Worm (Caenorhabditis elegans) whole organism, L4/young adult: ENCODE data around the gene srx-92.
"Not testable (repeated sequence)": the region's sequence is repeated elsewhere in the genome, so short reads cannot be mapped to it uniquely, and the experiment has no call there.

ENCODE experiments used
- W03F9.2 ChIP-seq: fragments of 150-350 bp; optimal IDR thresholded peaks from 2 replicates; lab custom pipeline; 2014; ENCODE audit warnings: missing biosample characterization, missing genetic modification characterization
- dao-5 ChIP-seq: sonication (generic microtip); optimal IDR thresholded peaks from 2 replicates; lab custom pipeline; 2016; ENCODE audit warnings: missing genotype, missing genetic modification characterization, moderate library complexity, missing compliant biosample characterization
- him-1 ChIP-seq: sonication (generic microtip); optimal IDR thresholded peaks from 2 replicates; lab custom pipeline; 2016; ENCODE audit warnings: missing genotype, missing genetic modification reagents, missing genetic modification characterization, missing compliant biosample characterization

Gene srx-92

DNA sequence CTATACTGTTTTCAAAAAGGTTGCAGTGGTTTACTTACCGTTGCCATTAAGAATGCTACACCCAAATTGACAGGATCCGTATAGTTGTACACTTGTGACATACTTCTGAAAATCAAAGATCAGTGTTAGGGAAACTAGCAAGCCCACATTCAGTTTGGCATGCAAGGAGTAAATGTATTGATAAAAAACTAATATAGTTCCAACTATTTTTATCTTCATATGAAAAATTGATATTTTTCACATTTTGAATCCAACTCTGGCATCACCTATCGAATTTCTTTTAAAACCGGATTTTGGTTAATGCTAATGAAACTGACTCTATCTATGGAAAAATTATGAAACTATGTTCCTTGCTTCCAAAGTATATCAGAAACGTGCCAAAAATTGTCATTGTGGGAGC lies at the start of gene srx-92:
TSS of gene srx-92 (minus strand) at position 101 of the 400 bp plus-strand sequence.
- TF ChIP-seq dao-5 (tag; lab: Kevin White, UChicago) (no peak), W03F9.2 (tag; lab: Kevin White, UChicago) (no peak), him-1 (tag; lab: Kevin White, UChicago) (no peak)

DNA sequence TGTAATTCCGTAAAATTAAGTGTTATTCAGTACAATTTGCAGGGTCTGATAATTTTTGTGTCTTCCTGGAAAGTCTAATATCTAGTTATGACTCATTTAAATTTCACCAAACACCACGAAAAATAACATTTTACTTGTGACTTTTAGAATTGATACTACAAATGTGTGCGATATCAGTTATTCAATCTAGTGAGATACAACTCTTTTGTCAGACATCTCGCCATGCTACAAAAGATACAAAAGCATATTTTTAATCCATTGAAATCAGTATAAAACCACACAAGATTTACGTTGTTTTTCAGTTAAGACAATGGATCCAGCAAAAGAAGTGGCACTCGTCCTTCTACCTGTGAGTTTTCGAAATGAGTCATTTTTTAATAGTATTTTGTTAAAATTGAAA lies 48.9 kb upstream of the srx-92 start, which contains the start of gene srx-56:
TSS of gene srx-56 (plus strand) at position 301 of the 400 bp plus-strand sequence.
- TF ChIP-seq him-1 (tag; lab: Kevin White, UChicago) (no peak), dao-5 (tag; lab: Kevin White, UChicago) (no peak), W03F9.2 (tag; lab: Kevin White, UChicago) (no peak)

DNA sequence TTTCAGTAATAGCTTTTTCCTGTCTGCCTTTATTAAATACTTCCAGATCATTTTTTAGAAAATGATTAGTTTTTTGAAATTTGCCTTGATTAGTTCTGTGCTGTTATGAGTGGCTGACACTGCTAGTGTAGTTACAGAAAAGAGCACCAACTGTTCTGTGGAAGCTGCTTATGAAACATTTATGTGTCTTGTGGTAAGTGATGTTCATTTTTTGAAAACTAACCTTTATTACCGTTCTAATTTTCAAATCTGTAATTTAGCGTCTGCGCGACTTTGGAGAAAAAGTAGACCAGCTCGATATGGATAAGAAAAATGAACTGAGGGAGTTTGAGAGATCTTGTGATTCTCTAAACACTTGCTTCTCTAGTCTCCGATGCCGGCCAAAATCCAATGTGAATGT lies 44.4 kb upstream of the srx-92 start, which contains the start of gene srj-14:
TSS of gene srj-14 (plus strand) at position 131 of the 400 bp plus-strand sequence.
- TF ChIP-seq him-1 (tag; lab: Kevin White, UChicago) (no peak), dao-5 (tag; lab: Kevin White, UChicago) (no peak), W03F9.2 (tag; lab: Kevin White, UChicago) (no peak)

DNA sequence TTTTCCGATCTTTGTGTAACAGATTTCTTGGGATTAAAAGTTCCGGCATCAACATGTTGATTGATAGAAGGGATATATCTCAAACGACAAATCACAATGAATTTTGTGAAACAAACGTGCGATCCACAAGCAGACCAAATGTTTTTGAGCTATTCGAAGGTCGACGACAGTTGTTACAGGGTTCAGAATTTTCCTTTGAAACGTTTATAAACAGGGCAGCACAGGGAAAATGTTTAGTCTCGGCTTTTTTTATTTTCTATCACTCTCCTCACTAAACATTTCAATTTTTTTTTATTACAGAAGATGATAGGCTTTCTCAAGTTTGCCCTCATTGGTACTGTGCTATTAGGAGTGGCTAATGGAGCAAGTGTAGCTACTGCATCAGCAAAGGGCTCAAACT lies 39.8 kb upstream of the srx-92 start, which contains the start of gene exc-13:
TSS of gene exc-13 (plus strand) at position 301 of the 400 bp plus-strand sequence.
- TF ChIP-seq W03F9.2 (tag; lab: Kevin White, UChicago) (no peak), him-1 (tag; lab: Kevin White, UChicago) (no peak), dao-5 (tag; lab: Kevin White, UChicago) (no peak)

DNA sequence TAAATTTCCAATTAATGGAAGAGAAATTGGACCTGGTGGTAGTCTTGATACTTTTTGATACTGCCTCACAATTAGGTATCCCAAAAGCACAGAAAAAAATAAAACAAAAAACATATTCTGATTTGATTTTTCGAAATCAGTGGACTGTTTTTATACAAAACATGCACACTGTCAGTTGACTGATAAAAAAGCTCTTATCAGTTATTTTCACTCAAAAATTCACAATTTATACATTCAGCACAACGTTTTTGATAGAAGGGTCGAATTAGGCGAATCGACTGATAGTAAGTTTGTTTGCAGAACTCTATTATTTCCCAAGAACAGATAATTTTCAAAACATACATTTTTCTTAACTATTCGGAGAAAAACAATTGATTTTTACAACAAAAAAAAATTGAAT lies 38.9 kb upstream of the srx-92 start, which contains the start of gene cyp-35A2:
TSS of gene cyp-35A2 (minus strand) at position 124 of the 400 bp plus-strand sequence.
- TF ChIP-seq W03F9.2 (tag; lab: Kevin White, UChicago) (no peak), dao-5 (tag; lab: Kevin White, UChicago) (no peak), him-1 (tag; lab: Kevin White, UChicago) (no peak)

DNA sequence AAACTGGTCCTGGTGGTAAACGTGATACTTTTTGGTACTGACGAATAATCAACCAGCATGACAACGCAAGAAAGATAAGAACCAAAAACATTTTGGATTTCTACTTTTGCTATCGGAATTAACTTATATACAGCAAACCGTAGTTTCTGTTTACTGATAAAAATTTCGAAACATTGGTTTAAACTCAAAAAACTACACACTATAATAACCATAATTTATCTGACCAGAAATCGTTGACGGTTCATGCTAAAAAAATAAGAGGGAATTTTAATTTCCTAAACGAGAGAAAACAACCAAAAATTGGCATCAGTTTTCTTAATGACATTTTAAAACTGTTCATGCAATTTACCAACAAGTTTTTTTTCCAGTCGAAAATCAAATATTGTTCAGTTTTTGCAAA lies 36.5 kb upstream of the srx-92 start, which contains the start of gene cyp-35A1:
TSS of gene cyp-35A1 (minus strand) at position 101 of the 400 bp plus-strand sequence.
- TF ChIP-seq dao-5 (tag; lab: Kevin White, UChicago) (no peak), him-1 (tag; lab: Kevin White, UChicago) (no peak)

DNA sequence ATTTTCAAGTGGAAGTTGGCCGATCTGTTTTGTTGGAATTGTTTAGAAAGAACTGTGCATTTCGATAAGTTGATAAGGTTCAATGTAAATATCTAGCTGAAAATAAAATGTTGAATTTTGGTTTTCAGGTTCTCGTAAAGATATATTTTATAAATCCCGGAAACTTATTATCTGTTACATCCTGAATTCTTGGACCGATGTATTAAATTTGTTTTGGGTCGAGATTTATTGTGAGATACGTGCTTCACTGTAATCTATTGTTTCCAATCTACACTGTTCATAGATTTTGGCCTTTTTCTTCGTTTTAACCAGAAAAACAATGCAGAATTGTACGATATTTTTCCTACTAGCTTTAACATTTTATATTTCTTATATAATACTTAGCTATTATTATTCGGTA lies 31.9 kb upstream of the srx-92 start, which contains the start of gene C03G6.6:
TSS of gene C03G6.6 (plus strand) at position 301 of the 400 bp plus-strand sequence.
- TF ChIP-seq him-1 (tag; lab: Kevin White, UChicago) (no peak), W03F9.2 (tag; lab: Kevin White, UChicago) (no peak), dao-5 (tag; lab: Kevin White, UChicago) (no peak)

DNA sequence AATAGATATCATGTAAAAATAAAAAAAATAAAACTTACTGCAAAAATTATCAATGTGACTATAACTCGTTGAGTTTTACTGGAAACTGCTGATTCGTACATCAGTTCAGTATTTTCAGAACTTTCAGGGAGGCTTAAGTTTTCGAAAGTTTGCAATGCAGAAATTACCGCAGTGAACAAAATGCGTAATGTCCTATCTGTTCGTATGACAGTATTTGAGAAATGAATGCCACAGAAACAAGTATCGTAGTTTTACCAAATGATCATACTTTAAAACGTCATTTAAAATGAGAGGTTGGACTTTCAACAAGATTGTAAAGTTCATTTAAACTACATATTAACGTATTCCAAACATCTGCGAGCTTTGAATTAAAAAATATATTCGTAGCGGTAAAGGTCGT lies 31.5 kb upstream of the srx-92 start, which contains the start of gene C03G6.21:
TSS of gene C03G6.21 (minus strand) at position 101 of the 400 bp plus-strand sequence.
- TF ChIP-seq dao-5 (tag; lab: Kevin White, UChicago) (no peak), W03F9.2 (tag; lab: Kevin White, UChicago) (no peak)

DNA sequence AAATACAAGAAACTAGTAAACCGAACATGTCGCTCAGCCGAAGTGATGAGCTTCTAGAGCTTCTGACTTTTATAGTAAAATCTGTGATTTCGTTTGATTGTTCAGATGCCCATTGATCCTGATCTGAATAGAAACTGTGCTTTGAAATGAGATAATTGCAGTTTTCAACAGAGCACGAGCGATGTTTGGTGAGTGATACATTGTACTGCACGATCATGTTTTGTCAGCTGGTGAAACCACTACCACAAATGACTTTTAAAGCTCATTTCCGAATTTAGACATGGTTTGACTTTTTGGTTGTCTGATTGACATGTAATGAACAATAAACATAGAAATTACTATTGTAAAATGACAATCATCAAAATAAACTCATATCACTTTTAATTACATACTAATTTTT lies 30.3 kb upstream of the srx-92 start, which contains the start of gene tag-293:
TSS of gene tag-293 (minus strand) at position 101 of the 400 bp plus-strand sequence.
- TF ChIP-seq him-1 (tag; lab: Kevin White, UChicago) (no peak), dao-5 (tag; lab: Kevin White, UChicago) (no peak), W03F9.2 (tag; lab: Kevin White, UChicago) (no peak)

DNA sequence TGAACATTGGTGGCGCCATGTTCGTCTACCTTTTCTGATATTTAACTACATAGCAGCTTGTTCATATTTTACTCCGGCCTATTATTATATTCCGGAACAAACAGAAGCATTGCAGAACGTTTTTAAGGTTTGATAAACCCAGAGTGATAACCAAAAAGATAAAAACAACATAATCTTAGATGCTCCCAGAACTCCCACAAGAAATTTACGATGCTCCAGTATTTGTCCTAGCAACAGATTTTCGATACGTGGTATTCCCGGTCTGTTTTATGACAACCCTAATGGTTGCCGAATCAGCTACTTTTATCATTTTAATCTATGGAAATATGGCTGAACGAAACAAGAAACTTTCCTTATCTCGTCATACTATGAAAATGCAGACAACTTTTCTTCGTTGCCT lies 28.4 kb upstream of the srx-92 start:
- TF ChIP-seq W03F9.2 (tag; lab: Kevin White, UChicago) = no peak
- TF ChIP-seq dao-5 (tag; lab: Kevin White, UChicago) = no peak
- no peak for TF ChIP-seq him-1 (tag; lab: Kevin White, UChicago)

DNA sequence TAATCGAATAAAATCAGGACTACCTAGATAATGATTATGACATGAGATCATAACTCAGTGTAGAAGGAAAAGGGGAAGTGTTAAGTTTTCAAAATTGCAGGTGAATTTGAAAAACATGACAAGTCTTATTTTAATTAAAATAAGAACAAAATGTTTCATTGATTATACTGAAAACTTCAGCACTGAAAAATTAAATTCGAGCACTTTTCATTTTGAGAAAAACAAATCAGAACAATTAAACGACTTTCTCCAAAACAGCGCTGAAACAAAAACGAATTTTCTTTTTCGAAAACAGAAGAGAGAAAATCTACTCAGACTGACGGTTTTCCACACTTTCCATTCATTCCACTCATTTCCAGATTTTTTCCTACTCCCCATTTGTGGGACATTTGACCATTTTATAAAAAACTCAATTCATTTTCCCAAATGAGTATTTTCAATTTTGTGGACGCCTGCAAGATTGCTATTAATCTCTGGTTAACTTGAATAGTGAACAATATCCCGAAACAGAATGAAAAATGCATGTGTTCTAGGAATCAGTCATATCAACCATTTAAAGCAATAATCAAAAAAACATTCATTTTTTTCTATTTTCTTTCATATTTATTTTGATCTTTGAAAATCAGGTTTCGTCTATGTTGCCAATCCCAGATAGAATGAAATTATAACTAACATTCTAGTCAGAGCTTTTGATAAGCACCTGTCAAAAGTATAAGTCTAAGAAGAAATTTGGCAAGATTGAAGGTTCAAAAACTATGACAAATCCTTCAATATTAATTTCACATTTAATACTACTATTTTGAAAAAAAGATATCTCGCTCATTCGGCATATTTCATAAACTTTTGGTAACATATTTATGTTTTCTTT lies 27.2 kb upstream of the srx-92 start, which contains the start of the genes srh-231 and srh-275:
TSS of gene srh-231 (minus strand) at position 51 of the 868 bp plus-strand sequence.
TSS of gene srh-275 (plus strand) at position 818 of the 868 bp plus-strand sequence.
- TF ChIP-seq dao-5 (tag; lab: Kevin White, UChicago) (no peak), W03F9.2 (tag; lab: Kevin White, UChicago) (no peak), him-1 (tag; lab: Kevin White, UChicago) (no peak)

DNA sequence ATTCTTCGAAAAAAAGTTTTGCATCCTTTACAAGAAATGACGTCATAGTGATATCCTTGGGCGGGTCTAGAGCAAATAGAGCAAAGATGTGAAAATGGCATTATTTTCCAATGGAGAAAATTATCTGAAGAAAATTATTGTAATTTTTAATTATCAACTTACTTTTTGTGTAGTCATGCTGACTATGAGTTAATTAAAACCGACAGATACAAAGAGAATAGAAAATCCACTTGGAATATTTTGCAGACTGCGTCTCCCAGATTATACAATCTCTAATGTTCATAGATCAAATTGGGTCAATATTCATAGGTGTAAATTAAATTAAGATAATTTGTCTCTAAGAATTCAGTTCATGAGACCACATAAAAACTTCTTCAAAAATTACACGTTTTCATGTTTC lies 24.4 kb upstream of the srx-92 start, which contains the start of gene nhr-149:
TSS of gene nhr-149 (minus strand) at position 101 of the 400 bp plus-strand sequence.
- no peak for TF ChIP-seq W03F9.2 (tag; lab: Kevin White, UChicago)
- TF ChIP-seq him-1 (tag; lab: Kevin White, UChicago) = no peak
- TF ChIP-seq dao-5 (tag; lab: Kevin White, UChicago) = no peak

DNA sequence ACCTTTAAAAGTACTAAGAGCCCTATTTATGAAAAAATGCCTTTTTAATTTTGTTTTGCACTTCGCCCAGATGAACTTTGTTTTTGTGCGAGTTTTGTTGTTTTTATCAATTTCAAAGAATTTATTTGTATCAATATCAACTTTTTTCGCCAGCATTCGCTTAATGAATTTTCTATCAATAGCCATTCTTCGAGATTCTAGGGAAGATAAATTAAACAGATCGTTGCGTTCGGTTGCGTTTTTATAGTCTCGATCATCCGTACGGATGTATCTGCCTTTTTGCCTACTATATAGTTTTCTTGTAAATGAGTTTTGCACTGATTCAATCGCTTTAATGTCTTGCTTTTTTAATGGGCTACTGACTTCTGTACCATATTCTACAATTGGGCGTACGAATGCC lies 20.3 kb upstream of the srx-92 start, which contains the start of gene nhr-147:
TSS of gene nhr-147 (plus strand) at position 301 of the 400 bp plus-strand sequence.
- not testable (repeated sequence) for TF ChIP-seq dao-5, him-1, W03F9.2 (tag; lab: Kevin White, UChicago)
